Worm (Caenorhabditis elegans) whole organism, early embryonic: ENCODE results near the gene T07C4.12.
A peak's percentile ranks its signal among the peaks of the same experiment; 100 is the strongest.

ENCODE experiments used
- B0310.2 ChIP-seq: sonication (generic microtip); optimal IDR thresholded peaks from 2 replicates; lab custom pipeline; 2016; ENCODE audit warnings: mild to moderate bottlenecking, missing genetic modification characterization, missing compliant biosample characterization
- F13C5.2 ChIP-seq: sonication (generic microtip); optimal IDR thresholded peaks from 2 replicates; lab custom pipeline; 2017; ENCODE audit warnings: mild to moderate bottlenecking, missing genetic modification characterization, inconsistent platforms, missing compliant biosample characterization
- aly-1 ChIP-seq: sonication (generic microtip); optimal IDR thresholded peaks from 2 replicates; lab custom pipeline; 2016; ENCODE audit warnings: missing genetic modification characterization, missing compliant biosample characterization
- ama-1 ChIP-seq: fragments of 150-350 bp; optimal IDR thresholded peaks from 2 replicates; lab custom pipeline; 2014
- ceh-13 ChIP-seq: fragments of 200-800 bp; sonication (Bioruptor generic); optimal IDR thresholded peaks from 2 replicates; lab custom pipeline; 2018; ENCODE audit warnings: mild to moderate bottlenecking, missing genetic modification characterization, missing compliant biosample characterization
- ceh-36 ChIP-seq: sonication (generic microtip); optimal IDR thresholded peaks from 2 replicates; lab custom pipeline; 2016; ENCODE audit warnings: missing genetic modification characterization, inconsistent platforms, missing compliant biosample characterization
- ets-7 ChIP-seq: sonication (generic microtip); optimal IDR thresholded peaks from 2 replicates; lab custom pipeline; 2016; ENCODE audit warnings: missing genotype, missing genetic modification characterization, missing compliant biosample characterization
- flt-1 ChIP-seq: fragments of 200-800 bp; sonication (Bioruptor generic); IDR thresholded peaks from 2 replicates; pipeline ENCODE4 v1.3.6; 2022; ENCODE audit warnings: missing genetic modification characterization, missing compliant biosample characterization
- hmbx-1 ChIP-seq: sonication (generic microtip); optimal IDR thresholded peaks from 2 replicates; lab custom pipeline; 2016; ENCODE audit warnings: mild to moderate bottlenecking, missing genetic modification characterization, missing compliant biosample characterization
- hmg-4 ChIP-seq: fragments of 200-800 bp; sonication (Bioruptor generic); optimal IDR thresholded peaks from 2 replicates; lab custom pipeline; 2018; ENCODE audit warnings: mild to moderate bottlenecking, missing genetic modification characterization, missing compliant biosample characterization
- hnd-1 ChIP-seq: sonication (generic microtip); optimal IDR thresholded peaks from 2 replicates; lab custom pipeline; 2016; ENCODE audit warnings: missing genetic modification characterization, missing compliant biosample characterization
- pes-1 ChIP-seq: fragments of 200-800 bp; sonication (Bioruptor generic); IDR thresholded peaks from 2 replicates; pipeline ENCODE4 v1.3.6; 2022; ENCODE audit warnings: missing genetic modification reagents, missing genetic modification characterization, missing compliant biosample characterization
- scrt-1 ChIP-seq: fragments of 200-800 bp; sonication (Bioruptor generic); IDR thresholded peaks from 2 replicates; pipeline ENCODE4 v1.3.6; 2022; ENCODE audit warnings: missing genetic modification characterization, missing compliant biosample characterization
- sea-1 ChIP-seq: fragments of 200-800 bp; sonication (Bioruptor generic); conservative IDR thresholded peaks from 2 replicates; pipeline ENCODE4 v1.3.6; 2022; ENCODE audit warnings: missing genetic modification characterization, missing compliant biosample characterization
- tbx-11 ChIP-seq: fragments of 200-800 bp; sonication (Bioruptor generic); IDR thresholded peaks from 2 replicates; pipeline ENCODE4 v1.3.6; 2022; ENCODE audit warnings: missing genetic modification characterization, missing compliant biosample characterization
- tbx-37 ChIP-seq: fragments of 200-800 bp; sonication (Bioruptor generic); conservative IDR thresholded peaks from 2 replicates; pipeline ENCODE4 v1.3.6; 2022; ENCODE audit warnings: missing genetic modification reagents, missing genetic modification characterization, missing compliant biosample characterization
- tra-4 ChIP-seq: sonication (generic microtip); optimal IDR thresholded peaks from 2 replicates; lab custom pipeline; 2017; ENCODE audit warnings: missing genetic modification characterization, missing compliant biosample characterization

The T07C4.12 gene

ce11 chrIII:10332560-10332959 lies at the start of gene T07C4.12:
TSS of gene T07C4.12 (minus strand) at chrIII:10332660.
- no peak for TF ChIP-seq sea-1 (GFP tag; lab: Robert Waterston, UW)

ce11 chrIII:10381473-10381872 lies 49.0 kb upstream of the T07C4.12 start, which contains the start of gene C38H2.2:
TSS of gene C38H2.2 (plus strand) at chrIII:10381773.
- TF ChIP-seq flt-1 (GFP tag; lab: Robert Waterston, UW) (no peak), tbx-11 (GFP tag; lab: Robert Waterston, UW) (no peak), ceh-36 (no peak), ama-1 (lab: Kevin White, UChicago) (no peak), ceh-13 (GFP tag; lab: Kevin White, UChicago) (no peak), aly-1 (tag; lab: Kevin White, UChicago) (no peak), tbx-37 (GFP tag; lab: Robert Waterston, UW) (no peak), pes-1 (no peak), hnd-1 (tag; lab: Kevin White, UChicago) (no peak), ets-7 (no peak), hmg-4 (GFP tag; lab: Kevin White, UChicago) (no peak), hmbx-1 (tag; lab: Kevin White, UChicago) (no peak), F13C5.2 (tag; lab: Kevin White, UChicago) (no peak), sea-1 (GFP tag; lab: Robert Waterston, UW) (no peak), scrt-1 (no peak)

- TF ChIP-seq hnd-1 (tag; lab: Kevin White, UChicago) (no peak), tbx-11 (GFP tag; lab: Robert Waterston, UW) (no peak), scrt-1 (no peak), F13C5.2 (tag; lab: Kevin White, UChicago) (no peak), tbx-37 (GFP tag; lab: Robert Waterston, UW) (no peak), aly-1 (tag; lab: Kevin White, UChicago) (no peak), ets-7 (no peak)
Observed at ce11 chrIII:10380640-10381039, 48.2 kb upstream of the T07C4.12 start.

DNA sequence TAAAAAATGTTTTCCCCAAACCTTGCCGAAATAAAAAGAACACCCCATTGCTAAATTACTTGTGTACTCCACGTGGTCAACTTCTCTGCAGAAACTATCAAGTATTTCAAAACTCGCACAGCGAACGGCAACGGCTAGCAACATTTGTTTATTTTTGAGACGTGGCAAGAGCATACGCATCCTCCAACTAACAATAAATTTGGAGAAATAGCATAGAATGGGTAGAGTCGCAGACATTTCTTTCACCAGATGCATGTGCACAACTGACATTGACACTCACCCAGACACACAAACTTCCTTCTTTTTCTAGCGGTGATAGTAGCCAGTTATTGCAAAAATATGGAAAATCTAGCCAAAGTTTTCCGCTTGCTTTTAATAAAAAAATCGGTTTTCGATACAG lies 47.2 kb upstream of the T07C4.12 start:
- no peak for TF ChIP-seq hmbx-1 (tag; lab: Kevin White, UChicago)
- TF ChIP-seq ceh-13 (GFP tag; lab: Kevin White, UChicago), result no peak
- TF ChIP-seq F13C5.2 (tag; lab: Kevin White, UChicago), result no peak
- TF ChIP-seq ama-1 (lab: Kevin White, UChicago), result no peak
- TF ChIP-seq hnd-1 (tag; lab: Kevin White, UChicago), result no peak
- TF ChIP-seq flt-1 (GFP tag; lab: Robert Waterston, UW), result no peak
- TF ChIP-seq scrt-1, result no peak
- no peak for TF ChIP-seq aly-1 (tag; lab: Kevin White, UChicago)

- no peak for TF ChIP-seq hmbx-1 (tag; lab: Kevin White, UChicago)
- TF ChIP-seq ama-1 (lab: Kevin White, UChicago), result no peak
- no peak for TF ChIP-seq sea-1 (GFP tag; lab: Robert Waterston, UW)
- no peak for TF ChIP-seq ceh-13 (GFP tag; lab: Kevin White, UChicago)
- TF ChIP-seq hnd-1 (tag; lab: Kevin White, UChicago), result no peak
- TF ChIP-seq F13C5.2 (tag; lab: Kevin White, UChicago), result no peak
- no peak for TF ChIP-seq ets-7
- TF ChIP-seq hmg-4 (GFP tag; lab: Kevin White, UChicago), result no peak
- no peak for TF ChIP-seq B0310.2 (tag; lab: Kevin White, UChicago)
- TF ChIP-seq scrt-1, result no peak
- no peak for TF ChIP-seq pes-1
- TF ChIP-seq flt-1 (GFP tag; lab: Robert Waterston, UW), result no peak
- no peak for TF ChIP-seq tbx-11 (GFP tag; lab: Robert Waterston, UW)
Observed at ce11 chrIII:10378899-10379298, 46.4 kb upstream of the T07C4.12 start.

ce11 chrIII:10376041-10376440 lies 43.6 kb upstream of the T07C4.12 start:
- TF ChIP-seq hmbx-1 (tag; lab: Kevin White, UChicago), result no peak
- TF ChIP-seq flt-1 (GFP tag; lab: Robert Waterston, UW), result no peak
- TF ChIP-seq tbx-37 (GFP tag; lab: Robert Waterston, UW), result no peak
- no peak for TF ChIP-seq B0310.2 (tag; lab: Kevin White, UChicago)
- TF ChIP-seq tbx-11 (GFP tag; lab: Robert Waterston, UW), result no peak
- no peak for TF ChIP-seq pes-1
- TF ChIP-seq ama-1 (lab: Kevin White, UChicago), result no peak
- TF ChIP-seq hmg-4 (GFP tag; lab: Kevin White, UChicago), result no peak
- TF ChIP-seq F13C5.2 (tag; lab: Kevin White, UChicago), result no peak
- TF ChIP-seq ets-7, result no peak
- no peak for TF ChIP-seq ceh-36
- TF ChIP-seq ceh-13 (GFP tag; lab: Kevin White, UChicago), result no peak
- TF ChIP-seq sea-1 (GFP tag; lab: Robert Waterston, UW), result no peak
- no peak for TF ChIP-seq scrt-1
- no peak for TF ChIP-seq aly-1 (tag; lab: Kevin White, UChicago)
- no peak for TF ChIP-seq hnd-1 (tag; lab: Kevin White, UChicago)
- no peak for TF ChIP-seq tra-4 (tag; lab: Kevin White, UChicago)

- no peak for TF ChIP-seq ceh-36
- 0 out of 2 replicates have a peak, but pooled peaks have one; percentile 2 for TF ChIP-seq tbx-37 (GFP tag; lab: Robert Waterston, UW)
Observed at ce11 chrIII:10373845-10374244, 41.4 kb upstream of the T07C4.12 start.

ce11 chrIII:10367355-10367909 lies 35.0 kb upstream of the T07C4.12 start:
- TF ChIP-seq aly-1 (tag; lab: Kevin White, UChicago), result no peak
- TF ChIP-seq pes-1, result no peak
- no peak for TF ChIP-seq hnd-1 (tag; lab: Kevin White, UChicago)
- no peak for TF ChIP-seq scrt-1
- no peak for TF ChIP-seq ceh-36
- TF ChIP-seq tbx-37 (GFP tag; lab: Robert Waterston, UW), result no peak
- 0 out of 2 replicates have a peak, but pooled peaks have one; percentile 30 for TF ChIP-seq sea-1 (GFP tag; lab: Robert Waterston, UW)
